Worm (Caenorhabditis elegans) whole organism, early embryonic: ENCODE results near the gene F26F4.5.

Source experiments
- B0310.2 ChIP-seq: sonication (generic microtip); optimal IDR thresholded peaks from 2 replicates; lab custom pipeline; 2016; ENCODE audit warnings: mild to moderate bottlenecking, missing genetic modification characterization, missing compliant biosample characterization
- aly-1 ChIP-seq: sonication (generic microtip); optimal IDR thresholded peaks from 2 replicates; lab custom pipeline; 2016; ENCODE audit warnings: missing genetic modification characterization, missing compliant biosample characterization
- ama-1 ChIP-seq: fragments of 150-350 bp; optimal IDR thresholded peaks from 2 replicates; lab custom pipeline; 2014
- ceh-13 ChIP-seq: fragments of 200-800 bp; sonication (Bioruptor generic); optimal IDR thresholded peaks from 2 replicates; lab custom pipeline; 2018; ENCODE audit warnings: mild to moderate bottlenecking, missing genetic modification characterization, missing compliant biosample characterization
- ets-7 ChIP-seq: sonication (generic microtip); optimal IDR thresholded peaks from 2 replicates; lab custom pipeline; 2016; ENCODE audit warnings: missing genotype, missing genetic modification characterization, missing compliant biosample characterization
- flt-1 ChIP-seq: fragments of 200-800 bp; sonication (Bioruptor generic); IDR thresholded peaks from 2 replicates; pipeline ENCODE4 v1.3.6; 2022; ENCODE audit warnings: missing genetic modification characterization, missing compliant biosample characterization
- pes-1 ChIP-seq: fragments of 200-800 bp; sonication (Bioruptor generic); IDR thresholded peaks from 2 replicates; pipeline ENCODE4 v1.3.6; 2022; ENCODE audit warnings: missing genetic modification reagents, missing genetic modification characterization, missing compliant biosample characterization
- sea-1 ChIP-seq: fragments of 200-800 bp; sonication (Bioruptor generic); conservative IDR thresholded peaks from 2 replicates; pipeline ENCODE4 v1.3.6; 2022; ENCODE audit warnings: missing genetic modification characterization, missing compliant biosample characterization

DNA sequence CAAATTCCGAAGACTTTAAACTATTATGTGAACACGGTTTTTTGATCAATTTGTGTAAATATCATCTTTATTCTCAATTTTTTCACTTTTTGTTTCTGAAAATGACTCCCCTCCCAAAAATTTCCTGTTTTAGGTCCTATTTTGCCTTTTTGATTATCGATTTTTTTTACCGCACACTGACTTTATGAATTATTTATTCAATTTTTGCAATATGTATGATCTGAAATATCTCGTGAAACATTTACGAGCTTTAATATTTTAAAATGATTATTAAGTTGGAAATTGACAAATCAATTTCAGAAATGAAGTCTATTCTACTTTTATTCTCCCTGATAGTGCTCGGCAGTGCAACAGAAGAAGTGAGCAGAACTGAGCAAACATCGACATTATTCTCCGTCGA lies 11.6 kb downstream of the F26F4.5 start, which contains the start of gene C35D10.1:
- TF ChIP-seq aly-1 (tag; lab: Kevin White, UChicago) (no peak), ama-1 (lab: Kevin White, UChicago) (no peak), flt-1 (no peak), pes-1 (GFP tag; lab: Robert Waterston, UW) (no peak), ceh-13 (no peak), B0310.2 (no peak), sea-1 (GFP tag; lab: Robert Waterston, UW) (no peak), ets-7 (tag; lab: Kevin White, UChicago) (no peak)
